Fruit fly (Drosophila melanogaster): ENCODE results near the gene btd.

Gene btd

dm6 chrX:9685568-9686413 lies 8.2 kb upstream of the btd start (continued):
- TF ChIP-seq CG2116 (GFP tag; optimal IDR thresholded peaks at IDR 0.05) (no peak), CG7928 (GFP tag; optimal IDR thresholded peaks at IDR 0.05) (no peak), pum (GFP tag; optimal IDR thresholded peaks at IDR 0.05) (peak; percentile 55), stc (GFP tag; IDR thresholded peaks at IDR 0.05) (no peak), HLHmδ (GFP tag; optimal IDR thresholded peaks at IDR 0.05) (peak; percentile 39), CG11696 (GFP tag; IDR thresholded peaks at IDR 0.05) (no peak), CG15479 (GFP tag; optimal IDR thresholded peaks at IDR 0.05) (no peak), CG9932 (GFP tag; IDR thresholded peaks at IDR 0.05) (peak; percentile 64), CG16815 (GFP tag; optimal IDR thresholded peaks at IDR 0.05) (peak; percentile 47), crol (GFP tag; IDR thresholded peaks at IDR 0.05) (no peak), CkIIα-i1 (GFP tag; IDR thresholded peaks at IDR 0.05) (no peak), CG30403 (GFP tag; optimal IDR thresholded peaks at IDR 0.05) (peak; percentile 83), CG1792 (GFP tag; optimal IDR thresholded peaks at IDR 0.05) (no peak), pros (GFP tag; optimal IDR thresholded peaks at IDR 0.05) (no peak), fd96Cb (tag; optimal IDR thresholded peaks at IDR 0.05) (peak; percentile 42), C15 (GFP tag; IDR thresholded peaks at IDR 0.05) (no peak), Oli (tag; optimal IDR thresholded peaks at IDR 0.05) (peak; percentile 58), ab (GFP tag; optimal IDR thresholded peaks at IDR 0.05) (peak; percentile 23), ac (GFP tag; optimal IDR thresholded peaks at IDR 0.05) (no peak), Mrtf (GFP tag; IDR thresholded peaks at IDR 0.05) (no peak), D (optimal IDR thresholded peaks at IDR 0.05) (no peak), D (GFP tag; optimal IDR thresholded peaks at IDR 0.05) (peak; percentile 15), CG11456 (GFP tag; IDR thresholded peaks at IDR 0.05) (no peak), CG8765 (GFP tag; IDR thresholded peaks at IDR 0.05) (no peak), scrt (GFP tag; optimal IDR thresholded peaks at IDR 0.05) (peak; percentile 50), onecut (GFP tag; IDR thresholded peaks at IDR 0.05) (peak; percentile 9; the same call in 1 of the 2 replicates), Ssrp (tag; optimal IDR thresholded peaks at IDR 0.05) (peak; percentile 61), Dp (GFP tag; optimal IDR thresholded peaks at IDR 0.05) (no peak), Bdp1 (GFP tag; optimal IDR thresholded peaks at IDR 0.05) (peak; percentile 33), CG2120 (GFP tag; optimal IDR thresholded peaks at IDR 0.05) (peak; percentile 80), kni (GFP tag; optimal IDR thresholded peaks at IDR 0.05) (peak; percentile 79), p53 (GFP tag; optimal IDR thresholded peaks at IDR 0.05) (no peak), CG11085 (GFP tag; IDR thresholded peaks at IDR 0.05) (0 out of 2 replicates have a peak, but pooled peaks have one; percentile 12), hkb (optimal IDR thresholded peaks at IDR 0.05) (no peak), hkb (GFP tag; IDR thresholded peaks at IDR 0.05) (no peak), CG6272 (GFP tag; IDR thresholded peaks at IDR 0.05) (peak; percentile 18; the same call in 1 of the 2 replicates), vvl (GFP tag; IDR thresholded peaks at IDR 0.05) (no peak), gce (GFP tag; IDR thresholded peaks at IDR 0.05) (no peak), CG5180 (GFP tag; optimal IDR thresholded peaks at IDR 0.05) (peak; percentile 2), TFAM (GFP tag; optimal IDR thresholded peaks at IDR 0.05) (no peak), ftz-f1 (GFP tag; optimal IDR thresholded peaks at IDR 0.05) (no peak), CG4820 (GFP tag; optimal IDR thresholded peaks at IDR 0.05) (peak; percentile 51), CG17829 (tag; optimal IDR thresholded peaks at IDR 0.05) (peak; percentile 53), ken (GFP tag; IDR thresholded peaks at IDR 0.05) (no peak), slbo (GFP tag; IDR thresholded peaks at IDR 0.05) (peak; percentile 67), CG11247 (GFP tag; IDR thresholded peaks at IDR 0.05) (0 out of 2 replicates have a peak, but pooled peaks have one; percentile 44), CG12299 (tag; optimal IDR thresholded peaks at IDR 0.05) (no peak), Jarid2 (GFP tag; optimal IDR thresholded peaks at IDR 0.05) (no peak), org-1 (GFP tag; optimal IDR thresholded peaks at IDR 0.05) (no peak), hb (GFP tag; IDR thresholded peaks at IDR 0.05; ENCODE audit: partially characterized antibody) (no peak)
